Worm (Caenorhabditis elegans): Measurements from ENCODE around the gene H38K22.9.

H38K22.9 gene

ce11 chrIII:4335614-4336013 lies 11.7 kb downstream of the H38K22.9 start:
- TF ChIP-seq lin-13 (tag; optimal IDR thresholded peaks at IDR 0.05) (no peak), M03D4.4 (tag; optimal IDR thresholded peaks at IDR 0.05) (no peak), cnd-1 (tag; optimal IDR thresholded peaks at IDR 0.05) (no peak), ztf-11 (tag; optimal IDR thresholded peaks at IDR 0.05) (no peak), bed-3 (GFP tag; optimal IDR thresholded peaks at IDR 0.05) (no peak), nhr-28 (tag; optimal IDR thresholded peaks at IDR 0.05) (no peak), zip-8 (tag; optimal IDR thresholded peaks at IDR 0.05) (no peak), flh-1 (GFP tag; optimal IDR thresholded peaks at IDR 0.05) (no peak), ceh-83 (GFP tag; optimal IDR thresholded peaks at IDR 0.05) (no peak), ham-2 (GFP tag; optimal IDR thresholded peaks at IDR 0.05) (no peak), sptf-1 (tag; optimal IDR thresholded peaks at IDR 0.05) (no peak), unc-62 (GFP tag; optimal IDR thresholded peaks at IDR 0.05) (no peak), unc-120 (tag; optimal IDR thresholded peaks at IDR 0.05; ENCODE audit: poor library complexity, severe bottlenecking) (no peak), snpc-4 (tag; optimal IDR thresholded peaks at IDR 0.05) (no peak), hlh-1 (tag; optimal IDR thresholded peaks at IDR 0.05) (no peak), blmp-1 (tag; optimal IDR thresholded peaks at IDR 0.05) (no peak)

ce11 chrIII:4343070-4343469 lies 19.1 kb downstream of the H38K22.9 start, which contains the start of the genes B0285.3 and lcmt-1:
Gene B0285.3 (minus strand): TSS chrIII:4343336.
Gene lcmt-1 (plus strand): TSS chrIII:4343446.
- TF ChIP-seq ceh-39 (tag; optimal IDR thresholded peaks at IDR 0.05), result no peak
- TF ChIP-seq nhr-28 (tag; optimal IDR thresholded peaks at IDR 0.05), result no peak
- no peak for TF ChIP-seq lsy-2 (tag; optimal IDR thresholded peaks at IDR 0.05)
- TF ChIP-seq ham-2 (GFP tag; optimal IDR thresholded peaks at IDR 0.05), result no peak

- TF ChIP-seq mab-5 (tag; optimal IDR thresholded peaks at IDR 0.05), result no peak
- TF ChIP-seq lsy-2 (tag; optimal IDR thresholded peaks at IDR 0.05), result no peak
- no peak for TF ChIP-seq flh-1 (GFP tag; optimal IDR thresholded peaks at IDR 0.05)
- no peak for TF ChIP-seq nhr-237 (tag; optimal IDR thresholded peaks at IDR 0.05)
- TF ChIP-seq ceh-43 (GFP tag; optimal IDR thresholded peaks at IDR 0.05), result no peak
- TF ChIP-seq unc-120 (tag; optimal IDR thresholded peaks at IDR 0.05; ENCODE audit: poor library complexity, severe bottlenecking), result no peak
- TF ChIP-seq ceh-83 (GFP tag; optimal IDR thresholded peaks at IDR 0.05), result no peak
- no peak for TF ChIP-seq sem-2 (GFP tag; optimal IDR thresholded peaks at IDR 0.05)
- TF ChIP-seq drap-1 (GFP tag; optimal IDR thresholded peaks at IDR 0.05), result no peak
- TF ChIP-seq lin-13 (tag; optimal IDR thresholded peaks at IDR 0.05), result no peak
- TF ChIP-seq nhr-2 (tag; optimal IDR thresholded peaks at IDR 0.05), result no peak
Observed at ce11 chrIII:4345034-4345433, 21.1 kb downstream of the H38K22.9 start, which contains the start of gene hse-5. Gene hse-5 (plus strand): TSS chrIII:4345334.

ce11 chrIII:4349799-4350198 lies 25.8 kb downstream of the H38K22.9 start, which contains the start of gene B0285.6:
Gene B0285.6 (plus strand): TSS chrIII:4350099.
- no peak for TF ChIP-seq mls-2 (tag; optimal IDR thresholded peaks at IDR 0.05)
- no peak for TF ChIP-seq unc-62 (GFP tag; optimal IDR thresholded peaks at IDR 0.05)
- TF ChIP-seq drap-1 (GFP tag; optimal IDR thresholded peaks at IDR 0.05), result no peak
- no peak for TF ChIP-seq sptf-1 (tag; optimal IDR thresholded peaks at IDR 0.05)
- no peak for TF ChIP-seq unc-39 (tag; optimal IDR thresholded peaks at IDR 0.05)
- no peak for TF ChIP-seq elt-3 (tag; optimal IDR thresholded peaks at IDR 0.05)
- no peak for TF ChIP-seq lsy-2 (tag; optimal IDR thresholded peaks at IDR 0.05)
- TF ChIP-seq elt-1 (tag; optimal IDR thresholded peaks at IDR 0.05; ENCODE audit: borderline replicate concordance, insufficient read depth), result no peak
- TF ChIP-seq ceh-83 (GFP tag; optimal IDR thresholded peaks at IDR 0.05), result no peak
- TF ChIP-seq blmp-1 (tag; optimal IDR thresholded peaks at IDR 0.05), result no peak
- TF ChIP-seq zip-8 (tag; optimal IDR thresholded peaks at IDR 0.05), result no peak
- TF ChIP-seq nhr-76 (tag; optimal IDR thresholded peaks at IDR 0.05), result no peak
- TF ChIP-seq mab-5 (tag; optimal IDR thresholded peaks at IDR 0.05), result no peak
- no peak for TF ChIP-seq M03D4.4 (tag; optimal IDR thresholded peaks at IDR 0.05)
- TF ChIP-seq pha-4 (tag; optimal IDR thresholded peaks at IDR 0.05), result no peak
- no peak for TF ChIP-seq ztf-11 (tag; optimal IDR thresholded peaks at IDR 0.05)
- no peak for TF ChIP-seq hlh-1 (tag; optimal IDR thresholded peaks at IDR 0.05)
- TF ChIP-seq sem-2 (GFP tag; optimal IDR thresholded peaks at IDR 0.05), result no peak
- TF ChIP-seq lin-32 (GFP tag; optimal IDR thresholded peaks at IDR 0.05), result no peak
- no peak for TF ChIP-seq bed-3 (GFP tag; optimal IDR thresholded peaks at IDR 0.05)

ce11 chrIII:4356384-4356783 lies 32.4 kb downstream of the H38K22.9 start, which contains the start of gene mnp-1:
Gene mnp-1 (plus strand): TSS chrIII:4356594.
- TF ChIP-seq nhr-12 (tag; optimal IDR thresholded peaks at IDR 0.05) (no peak), nhr-76 (tag; optimal IDR thresholded peaks at IDR 0.05) (no peak), lsy-2 (tag; optimal IDR thresholded peaks at IDR 0.05) (no peak), ceh-43 (GFP tag; optimal IDR thresholded peaks at IDR 0.05) (no peak), snpc-4 (tag; optimal IDR thresholded peaks at IDR 0.05) (no peak), unc-39 (tag; optimal IDR thresholded peaks at IDR 0.05) (peak; percentile 32), ztf-11 (tag; optimal IDR thresholded peaks at IDR 0.05) (no peak), zip-8 (tag; optimal IDR thresholded peaks at IDR 0.05) (peak; percentile 61), ceh-83 (GFP tag; optimal IDR thresholded peaks at IDR 0.05) (no peak), mls-2 (tag; optimal IDR thresholded peaks at IDR 0.05) (no peak), hlh-1 (tag; optimal IDR thresholded peaks at IDR 0.05) (peak; percentile 38), nhr-2 (tag; optimal IDR thresholded peaks at IDR 0.05) (no peak), elt-1 (tag; optimal IDR thresholded peaks at IDR 0.05; ENCODE audit: borderline replicate concordance, insufficient read depth) (no peak), unc-120 (tag; optimal IDR thresholded peaks at IDR 0.05; ENCODE audit: poor library complexity, severe bottlenecking) (no peak), drap-1 (GFP tag; optimal IDR thresholded peaks at IDR 0.05) (no peak), ceh-39 (tag; optimal IDR thresholded peaks at IDR 0.05) (no peak), cnd-1 (tag; optimal IDR thresholded peaks at IDR 0.05) (no peak), bed-3 (GFP tag; optimal IDR thresholded peaks at IDR 0.05) (no peak), ham-2 (GFP tag; optimal IDR thresholded peaks at IDR 0.05) (no peak)
